Worm (Caenorhabditis elegans): ENCODE data around the gene lgc-13.

Gene lgc-13

DNA sequence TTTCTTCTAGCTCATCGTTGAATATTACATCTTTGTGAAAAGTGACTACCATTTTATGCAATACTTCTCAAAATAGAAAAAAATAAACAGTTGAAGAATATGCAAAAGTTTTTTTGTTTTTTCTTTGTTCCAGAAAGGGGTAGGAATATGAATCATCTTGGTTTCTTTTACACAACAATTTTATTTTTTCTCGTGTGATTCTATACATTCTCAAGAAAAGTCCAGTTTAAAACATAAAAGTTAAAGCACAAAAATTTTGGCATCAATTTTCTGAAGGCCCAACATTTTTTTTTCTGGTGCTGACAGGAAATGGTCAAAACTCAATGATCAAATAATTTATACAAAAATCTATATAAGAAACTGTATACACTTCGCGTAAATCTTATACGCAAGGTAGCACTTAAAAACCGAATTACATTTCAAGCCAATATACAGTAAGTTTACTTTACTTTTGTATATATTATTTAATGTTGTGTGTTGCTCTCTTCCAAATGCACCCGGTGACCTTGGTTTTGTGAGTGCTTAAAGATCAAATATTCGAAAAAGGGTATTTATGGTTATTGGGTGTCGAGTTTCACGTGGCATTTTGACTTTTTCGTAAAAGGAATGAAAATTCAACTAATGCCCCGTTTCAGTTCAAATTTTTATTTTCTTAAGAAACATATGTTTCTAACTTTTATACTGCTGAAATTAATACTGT is at the start of gene lgc-13, which contains the start of gene W03G11.2:
TSS of gene lgc-13 (plus strand) at position 650 of the 700 bp plus-strand sequence.
TSS of gene W03G11.2 (minus strand) at position 101 of the 700 bp plus-strand sequence.
- TF ChIP-seq W03F9.2 (tag; optimal IDR thresholded peaks at IDR 0.05) = no peak
- no peak for TF ChIP-seq dao-5 (tag; optimal IDR thresholded peaks at IDR 0.05)
- no peak for TF ChIP-seq him-1 (tag; optimal IDR thresholded peaks at IDR 0.05)

DNA sequence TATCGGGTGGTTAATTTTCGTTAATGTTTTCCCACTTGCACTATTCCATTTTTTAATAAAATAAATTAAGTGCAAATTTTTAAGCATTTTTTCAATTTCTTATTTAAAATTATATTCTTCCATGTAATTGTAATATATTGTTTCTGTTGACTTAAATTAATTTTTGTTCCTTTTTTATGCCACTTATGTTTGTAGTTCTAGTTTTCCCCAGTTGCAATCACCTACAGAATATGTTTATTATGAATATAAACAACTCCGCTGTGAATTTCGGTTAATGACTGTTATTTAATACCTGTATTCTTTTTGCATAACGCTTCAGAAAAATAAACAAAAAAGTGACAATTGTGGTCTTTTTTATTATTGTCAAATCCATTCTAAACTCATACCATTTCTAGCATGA is 44.1 kb upstream of the lgc-13 start, which contains the start of gene lgc-23:
TSS of gene lgc-23 (plus strand) at position 301 of the 400 bp plus-strand sequence.
- no peak for TF ChIP-seq W03F9.2 (tag; optimal IDR thresholded peaks at IDR 0.05)
- TF ChIP-seq dao-5 (tag; optimal IDR thresholded peaks at IDR 0.05) = no peak
- TF ChIP-seq him-1 (tag; optimal IDR thresholded peaks at IDR 0.05) = no peak

DNA sequence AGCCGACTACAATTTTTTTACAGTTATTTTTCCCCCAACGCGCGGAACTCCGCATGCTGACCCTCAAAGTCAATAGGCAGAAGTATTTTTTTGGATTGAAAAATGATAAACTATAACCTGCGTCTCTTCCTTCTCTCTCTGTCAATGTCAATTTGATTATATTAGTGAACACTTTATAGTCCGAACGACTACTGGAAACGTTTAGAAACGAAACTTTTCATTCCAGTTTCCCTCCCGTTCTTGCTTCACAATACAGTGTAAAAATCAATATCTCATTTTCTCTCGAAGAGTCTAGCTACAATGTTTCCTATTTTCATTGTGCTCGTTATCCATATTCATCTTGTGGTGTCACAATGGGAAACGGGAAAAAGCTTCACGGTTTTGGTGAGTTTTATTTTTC is 40.7 kb upstream of the lgc-13 start, which contains the start of gene lgc-24:
TSS of gene lgc-24 (plus strand) at position 301 of the 400 bp plus-strand sequence.
- TF ChIP-seq him-1 (tag; optimal IDR thresholded peaks at IDR 0.05) = no peak
- TF ChIP-seq dao-5 (tag; optimal IDR thresholded peaks at IDR 0.05) = no peak

DNA sequence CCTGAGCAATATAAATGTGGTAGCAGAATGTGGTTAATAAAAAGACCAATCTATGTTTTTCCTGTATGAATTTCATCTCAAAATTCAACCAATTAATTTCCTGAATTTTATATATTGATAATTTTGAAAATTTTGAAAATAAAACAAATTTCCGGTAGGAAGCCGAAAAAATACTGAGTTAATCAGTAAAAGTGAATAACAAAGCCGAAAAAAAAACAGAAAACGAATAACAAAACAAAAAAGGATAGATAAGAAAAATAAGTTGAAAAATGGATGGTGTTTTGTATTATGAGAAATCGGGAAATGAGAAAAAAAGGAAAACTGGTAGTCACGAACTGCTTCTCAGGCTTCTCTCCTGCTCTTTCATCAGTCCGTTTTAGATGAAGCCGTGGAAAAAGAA is 35.2 kb upstream of the lgc-13 start, which contains the start of gene tmem-145:
TSS of gene tmem-145 (minus strand) at position 101 of the 400 bp plus-strand sequence.
- no peak for TF ChIP-seq dao-5 (tag; optimal IDR thresholded peaks at IDR 0.05)
- no peak for TF ChIP-seq W03F9.2 (tag; optimal IDR thresholded peaks at IDR 0.05)
- TF ChIP-seq him-1 (tag; optimal IDR thresholded peaks at IDR 0.05) = no peak

DNA sequence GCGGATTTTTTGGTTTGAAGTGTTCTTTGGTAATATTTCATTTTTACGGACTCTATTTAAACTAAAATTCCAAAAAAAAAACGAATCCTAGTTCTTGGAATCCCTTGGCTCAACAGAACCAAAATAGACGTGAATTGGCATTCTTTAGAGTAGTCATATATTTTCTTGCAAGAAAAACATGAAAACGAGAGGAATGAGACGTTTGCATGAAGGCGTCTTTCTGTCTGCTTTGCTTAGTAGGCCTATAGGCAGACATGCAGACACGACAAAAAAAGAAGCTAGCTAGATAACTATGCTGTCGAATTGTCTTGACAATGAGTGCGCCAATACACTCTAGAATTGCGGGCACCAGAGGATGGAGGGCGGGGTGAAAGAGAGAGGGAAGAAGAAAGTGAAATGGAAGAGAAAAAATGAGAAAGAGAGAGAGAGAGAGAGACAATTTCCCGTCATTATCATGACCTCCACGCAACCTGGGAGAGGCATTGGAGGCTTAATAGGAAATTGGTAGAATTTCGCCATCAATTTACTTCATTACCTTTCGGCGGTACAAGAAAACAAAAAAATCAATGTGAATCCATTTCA is 28.3 kb upstream of the lgc-13 start:
- TF ChIP-seq dao-5 (tag; optimal IDR thresholded peaks at IDR 0.05) (no peak), W03F9.2 (tag; optimal IDR thresholded peaks at IDR 0.05) (no peak), him-1 (tag; optimal IDR thresholded peaks at IDR 0.05) (no peak)

DNA sequence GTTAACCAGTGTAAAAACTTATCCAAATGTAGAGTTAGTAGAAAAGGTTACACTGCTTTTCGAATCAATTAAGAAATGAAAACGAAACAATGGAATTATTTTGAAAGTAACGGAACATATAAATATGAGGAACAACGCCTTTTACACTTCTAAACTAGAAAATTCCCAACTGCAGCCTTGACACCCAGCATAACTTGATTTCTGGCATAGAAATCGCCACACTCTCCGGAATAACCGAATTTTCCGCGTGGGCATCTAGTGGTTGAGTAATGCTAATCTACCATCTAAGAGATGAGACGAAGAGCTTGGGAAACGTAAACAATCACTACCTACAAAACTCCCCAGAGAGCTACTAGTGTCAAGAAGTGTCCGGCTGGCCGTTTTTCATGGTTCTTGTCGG is 27.7 kb upstream of the lgc-13 start:
- TF ChIP-seq him-1 (tag; optimal IDR thresholded peaks at IDR 0.05) = no peak
- TF ChIP-seq W03F9.2 (tag; optimal IDR thresholded peaks at IDR 0.05) = no peak
- TF ChIP-seq dao-5 (tag; optimal IDR thresholded peaks at IDR 0.05) = no peak

DNA sequence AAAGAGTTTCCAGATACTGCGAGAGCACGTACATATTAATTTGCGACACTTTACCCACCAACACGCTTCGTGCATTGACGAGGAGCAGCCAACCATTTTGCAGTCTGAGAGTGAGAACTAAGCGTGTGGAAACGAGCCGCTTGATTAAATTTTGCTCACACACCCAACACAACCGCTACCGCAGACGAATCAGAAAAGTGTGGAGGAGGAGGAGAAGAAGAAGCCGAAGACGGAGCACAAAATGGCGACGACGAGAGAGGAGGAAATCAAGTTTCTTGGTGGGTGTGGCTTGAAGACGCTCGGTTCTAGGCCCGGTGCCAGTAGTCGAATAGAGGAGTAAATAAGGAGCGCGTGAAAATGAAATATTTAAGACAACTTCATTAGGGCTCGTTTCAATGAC is 26.2 kb upstream of the lgc-13 start:
- TF ChIP-seq dao-5 (tag; optimal IDR thresholded peaks at IDR 0.05) = no peak
- no peak for TF ChIP-seq W03F9.2 (tag; optimal IDR thresholded peaks at IDR 0.05)
- no peak for TF ChIP-seq him-1 (tag; optimal IDR thresholded peaks at IDR 0.05)

DNA sequence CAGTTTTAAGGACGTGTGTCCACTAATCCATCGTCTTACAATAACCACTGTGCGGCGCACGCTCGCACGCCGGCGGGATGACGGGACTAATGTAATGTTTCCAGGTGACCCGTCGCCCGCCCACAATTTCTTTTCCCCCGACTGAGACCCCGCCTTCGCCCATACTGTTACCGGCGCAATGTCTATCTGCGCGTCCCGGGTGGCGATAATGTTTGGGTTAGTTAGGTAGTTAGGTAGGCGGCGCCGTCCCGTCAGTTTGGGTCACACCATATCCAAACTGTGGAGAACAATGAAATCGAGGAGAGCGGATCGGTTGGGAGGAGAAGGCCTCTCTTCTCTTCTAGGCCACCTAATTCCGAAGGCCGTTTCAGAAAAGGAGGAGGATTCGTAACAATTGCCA is 22.7 kb upstream of the lgc-13 start:
- TF ChIP-seq dao-5 (tag; optimal IDR thresholded peaks at IDR 0.05) (no peak), him-1 (tag; optimal IDR thresholded peaks at IDR 0.05) (no peak), W03F9.2 (tag; optimal IDR thresholded peaks at IDR 0.05) (no peak)

DNA sequence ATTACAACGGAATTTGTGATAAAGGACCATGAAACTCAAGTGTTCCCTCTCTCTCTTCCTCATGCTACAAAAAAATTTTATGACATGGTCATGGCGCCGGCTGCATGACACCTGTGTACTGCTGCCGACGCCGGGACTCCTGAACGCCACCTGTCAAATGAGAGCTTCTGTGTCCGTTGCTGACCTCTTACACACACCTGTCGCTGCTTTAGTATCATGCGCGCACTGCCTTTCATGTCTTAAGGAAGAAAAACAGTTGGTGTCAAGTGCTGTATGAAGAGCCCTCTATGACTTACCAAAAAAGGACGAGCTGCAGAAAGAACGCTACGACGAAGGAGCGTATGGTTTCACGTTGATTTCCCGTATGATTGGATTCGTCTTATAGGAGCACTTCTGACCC is 16.3 kb upstream of the lgc-13 start:
- TF ChIP-seq him-1 (tag; optimal IDR thresholded peaks at IDR 0.05) (no peak), W03F9.2 (tag; optimal IDR thresholded peaks at IDR 0.05) (no peak), dao-5 (tag; optimal IDR thresholded peaks at IDR 0.05) (no peak)

DNA sequence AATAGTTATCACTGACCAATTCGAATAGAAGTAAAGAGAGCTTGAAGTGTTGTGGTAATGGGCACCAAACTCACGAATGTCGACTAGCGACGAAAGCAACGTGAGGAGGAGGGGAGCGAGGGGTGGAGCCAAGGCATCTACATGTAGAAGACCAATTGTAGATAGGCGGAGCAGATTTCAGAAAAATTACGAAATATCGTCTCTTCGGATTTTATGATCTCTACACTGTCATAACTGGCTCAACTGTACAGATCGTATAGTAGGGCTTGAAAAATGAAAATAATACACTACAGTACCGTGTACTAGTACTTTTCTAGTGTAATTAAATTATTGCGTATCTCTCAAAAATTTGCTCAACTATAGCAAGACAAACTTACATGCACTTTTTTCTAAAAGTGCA is 15.9 kb upstream of the lgc-13 start, which contains the start of gene W03G11.4:
TSS of gene W03G11.4 (minus strand) at position 101 of the 400 bp plus-strand sequence.
- TF ChIP-seq W03F9.2 (tag; optimal IDR thresholded peaks at IDR 0.05) = no peak
- TF ChIP-seq him-1 (tag; optimal IDR thresholded peaks at IDR 0.05) = no peak
- no peak for TF ChIP-seq dao-5 (tag; optimal IDR thresholded peaks at IDR 0.05)

DNA sequence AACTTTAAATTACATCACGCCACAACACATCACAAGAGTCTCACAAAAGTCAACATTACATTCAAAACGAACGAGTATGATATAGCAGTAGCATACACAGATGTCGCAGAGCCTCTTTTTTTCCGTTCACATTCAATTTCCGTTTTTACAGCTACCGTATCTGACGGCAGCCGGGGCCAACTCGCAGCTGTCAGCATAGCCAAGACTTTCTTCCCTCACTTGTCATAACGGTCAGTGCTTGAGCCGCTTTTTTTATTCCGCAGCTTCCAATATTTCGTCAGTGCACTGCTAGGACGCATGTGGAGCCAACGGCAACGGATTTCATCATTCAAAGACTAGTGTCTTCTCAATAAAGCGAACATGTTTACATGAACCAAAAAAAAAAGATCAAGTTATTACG is 15.0 kb upstream of the lgc-13 start:
- TF ChIP-seq W03F9.2 (tag; optimal IDR thresholded peaks at IDR 0.05) (no peak), dao-5 (tag; optimal IDR thresholded peaks at IDR 0.05) (no peak), him-1 (tag; optimal IDR thresholded peaks at IDR 0.05) (no peak)

DNA sequence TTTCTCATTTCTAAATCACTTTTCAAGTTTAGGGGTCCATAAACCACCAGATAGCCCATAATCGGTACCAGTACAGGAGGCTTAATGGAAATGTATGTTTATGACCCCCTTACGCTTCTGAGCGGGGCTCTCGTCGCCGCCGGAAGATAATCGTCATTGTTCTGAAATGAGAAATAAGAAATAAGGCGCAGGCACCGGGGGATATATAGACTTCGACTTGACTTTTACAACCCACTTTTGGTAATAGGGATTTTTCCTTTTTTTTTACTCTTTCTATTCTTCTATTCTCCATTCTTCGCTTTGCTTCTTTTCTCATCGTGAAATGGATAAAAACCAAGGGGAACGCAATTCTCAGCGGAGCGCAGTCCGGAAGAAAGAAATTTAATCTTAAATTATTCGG is 13.8 kb upstream of the lgc-13 start:
- TF ChIP-seq him-1 (tag; optimal IDR thresholded peaks at IDR 0.05) = no peak
- no peak for TF ChIP-seq W03F9.2 (tag; optimal IDR thresholded peaks at IDR 0.05)
- TF ChIP-seq dao-5 (tag; optimal IDR thresholded peaks at IDR 0.05) = no peak

DNA sequence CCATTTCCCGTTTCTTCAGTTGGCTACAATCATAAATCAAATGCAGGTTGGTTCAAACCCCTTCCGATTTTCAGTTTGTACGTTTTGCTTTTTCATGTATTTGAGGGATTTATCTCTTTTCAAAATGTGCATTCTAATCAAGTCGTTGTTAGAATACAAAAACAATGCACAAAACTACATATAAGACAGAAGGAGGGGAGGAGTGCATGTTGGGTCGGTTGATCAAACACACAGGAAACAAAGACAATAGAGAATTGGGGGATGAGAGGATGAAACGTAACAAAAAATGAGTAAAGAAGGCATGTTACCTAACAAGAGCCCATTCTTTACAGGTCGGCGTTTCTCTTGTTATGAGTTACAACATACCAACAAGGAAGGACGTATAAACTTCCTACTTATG is 11.0 kb upstream of the lgc-13 start:
- TF ChIP-seq W03F9.2 (tag; optimal IDR thresholded peaks at IDR 0.05) (no peak), him-1 (tag; optimal IDR thresholded peaks at IDR 0.05) (no peak), dao-5 (tag; optimal IDR thresholded peaks at IDR 0.05) (no peak)

DNA sequence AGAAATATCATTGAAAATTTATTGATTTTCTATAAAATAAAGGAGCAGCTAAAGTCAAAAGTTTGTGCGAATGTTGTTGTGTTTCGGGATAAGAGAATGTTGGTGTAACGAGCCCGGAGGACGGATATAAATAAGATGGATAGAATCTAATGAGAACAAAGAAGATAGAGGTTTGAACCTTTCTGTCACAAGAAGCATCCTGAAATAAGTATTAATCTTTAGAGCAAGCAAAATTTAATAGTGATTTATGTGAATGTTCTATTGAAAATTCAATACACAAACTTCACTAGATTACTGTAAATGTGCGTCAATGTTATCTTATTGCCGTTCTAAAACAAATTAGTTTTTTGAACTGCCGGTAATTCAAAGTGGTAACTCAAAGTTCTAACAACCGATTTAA is 5.3 kb upstream of the lgc-13 start, which contains the start of gene W03G11.3:
TSS of gene W03G11.3 (minus strand) at position 101 of the 400 bp plus-strand sequence.
- TF ChIP-seq W03F9.2 (tag; optimal IDR thresholded peaks at IDR 0.05) (no peak), him-1 (tag; optimal IDR thresholded peaks at IDR 0.05) (no peak), dao-5 (tag; optimal IDR thresholded peaks at IDR 0.05) (no peak)

All from whole organism, L4/young adult.